Worm (Caenorhabditis elegans): ENCODE measurements around the gene K09E9.1.
A peak's percentile ranks its signal among the peaks of the same experiment; 100 is the strongest.

- TF ChIP-seq F13H6.1 (tag; optimal IDR thresholded peaks at IDR 0.05), result no peak
- TF ChIP-seq ztf-4 (tag; optimal IDR thresholded peaks at IDR 0.05), result no peak
- TF ChIP-seq lin-11 (tag; optimal IDR thresholded peaks at IDR 0.05), result no peak
- no peak for TF ChIP-seq lin-13 (GFP tag; optimal IDR thresholded peaks at IDR 0.05)
- TF ChIP-seq R02D3.7 (tag; optimal IDR thresholded peaks at IDR 0.05), result no peak
- no peak for TF ChIP-seq unc-62 (GFP tag; optimal IDR thresholded peaks at IDR 0.05)
- peak; percentile 57 for TF ChIP-seq nhr-25 (tag; optimal IDR thresholded peaks at IDR 0.05)
- TF ChIP-seq sem-4 (tag; optimal IDR thresholded peaks at IDR 0.05), result no peak
- TF ChIP-seq aly-2 (tag; optimal IDR thresholded peaks at IDR 0.05), result no peak
- no peak for TF ChIP-seq egl-27 (tag; optimal IDR thresholded peaks at IDR 0.05)
- no peak for TF ChIP-seq nhr-6 (tag; optimal IDR thresholded peaks at IDR 0.05)
- no peak for TF ChIP-seq gmeb-1 (tag; optimal IDR thresholded peaks at IDR 0.05)
- TF ChIP-seq lsy-2 (tag; optimal IDR thresholded peaks at IDR 0.05), result no peak
These were observed 6.0 kb downstream of the K09E9.1 start for ce11 chrX:15626119-15626850.

Measured in whole organism, L2 larva.